Worm (Caenorhabditis elegans): ENCODE measurements around the gene T12C9.7.

Gene T12C9.7

ce11 chrII:4438601-4439000 is 22.1 kb downstream of the T12C9.7 start, which contains the start of gene nhr-16:
Gene nhr-16, plus strand, starts transcription at chrII:4438805.
- TF ChIP-seq fkh-10 (GFP tag; optimal IDR thresholded peaks at IDR 0.05) (no peak), nhr-43 (tag; optimal IDR thresholded peaks at IDR 0.05; ENCODE audit: poor library complexity, severe bottlenecking) (no peak), egl-5 (tag; optimal IDR thresholded peaks at IDR 0.05) (no peak), nhr-76 (tag; optimal IDR thresholded peaks at IDR 0.05) (no peak), elt-2 (tag; optimal IDR thresholded peaks at IDR 0.05) (peak; percentile 33)

DNA sequence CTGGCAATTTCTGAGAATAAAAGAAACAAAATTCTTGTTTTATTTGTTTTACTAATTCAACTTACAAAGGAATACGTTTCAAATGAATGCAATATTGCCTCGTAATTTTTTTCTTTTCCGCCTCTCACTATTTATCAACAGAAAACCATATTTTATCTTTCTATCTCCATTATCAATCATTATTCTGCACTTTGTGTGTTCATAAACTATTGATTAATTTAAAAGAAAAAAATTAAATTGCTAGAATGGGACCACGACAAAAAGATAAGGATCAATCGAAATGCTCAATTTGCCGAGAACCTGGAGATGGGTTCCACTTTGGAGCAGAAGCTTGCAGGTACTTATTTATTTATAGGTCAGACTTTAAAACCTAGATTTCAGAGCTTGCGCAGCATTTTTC is 25.6 kb downstream of the T12C9.7 start, which contains the start of gene nhr-273:
Gene nhr-273, plus strand, starts transcription at position 167 of the 400 bp plus-strand sequence.
- TF ChIP-seq nhr-43 (tag; optimal IDR thresholded peaks at IDR 0.05; ENCODE audit: poor library complexity, severe bottlenecking) (peak; percentile 61), elt-2 (tag; optimal IDR thresholded peaks at IDR 0.05) (peak; percentile 54), daf-12 (tag; optimal IDR thresholded peaks at IDR 0.05) (no peak)

DNA sequence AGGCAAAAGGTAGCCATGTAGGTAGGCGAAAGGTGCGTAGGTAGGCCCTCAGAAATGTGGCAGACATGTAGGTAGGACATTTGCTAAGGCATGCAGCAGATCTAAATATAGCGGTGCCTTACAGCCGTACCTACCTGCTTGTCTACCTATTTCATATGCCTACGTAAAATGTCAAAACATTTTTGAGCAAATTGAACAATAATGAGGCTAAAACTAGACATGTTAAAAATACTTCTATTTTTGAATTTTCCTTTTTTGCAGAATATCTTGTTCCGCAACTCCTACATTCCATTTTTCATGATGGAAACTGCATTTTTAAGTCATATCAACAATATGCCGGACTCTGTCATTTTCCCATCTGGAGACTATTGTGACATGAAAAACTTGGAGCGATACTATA is 26.5 kb downstream of the T12C9.7 start:
- TF ChIP-seq elt-3 (tag; optimal IDR thresholded peaks at IDR 0.05) (no peak), ceh-82 (tag; optimal IDR thresholded peaks at IDR 0.05) (no peak), nhr-43 (tag; optimal IDR thresholded peaks at IDR 0.05; ENCODE audit: poor library complexity, severe bottlenecking) (no peak), pha-4 (tag; optimal IDR thresholded peaks at IDR 0.05) (no peak), nhr-28 (tag; optimal IDR thresholded peaks at IDR 0.05) (no peak), ceh-28 (tag; optimal IDR thresholded peaks at IDR 0.05) (no peak), fos-1 (tag; optimal IDR thresholded peaks at IDR 0.05) (no peak), sea-2 (GFP tag; optimal IDR thresholded peaks at IDR 0.05) (no peak), fkh-2 (tag; optimal IDR thresholded peaks at IDR 0.05) (no peak), mdl-1 (tag; optimal IDR thresholded peaks at IDR 0.05) (no peak), eor-1 (tag; optimal IDR thresholded peaks at IDR 0.05) (no peak), zag-1 (tag; optimal IDR thresholded peaks at IDR 0.05) (no peak), egl-5 (tag; optimal IDR thresholded peaks at IDR 0.05) (no peak), ztf-11 (tag; optimal IDR thresholded peaks at IDR 0.05) (no peak)

- no peak for TF ChIP-seq nhr-12 (tag; optimal IDR thresholded peaks at IDR 0.05)
- no peak for TF ChIP-seq ceh-28 (tag; optimal IDR thresholded peaks at IDR 0.05)
- TF ChIP-seq elt-2 (tag; optimal IDR thresholded peaks at IDR 0.05), result peak; percentile 59
- no peak for TF ChIP-seq zag-1 (tag; optimal IDR thresholded peaks at IDR 0.05)
- TF ChIP-seq pqm-1 (tag; optimal IDR thresholded peaks at IDR 0.05), result peak; percentile 40
These were observed 27.6 kb downstream of the T12C9.7 start, which contains the start of gene nhr-109 for ce11 chrII:4433146-4433545. Gene nhr-109, plus strand, starts transcription at chrII:4433367.

ce11 chrII:4428121-4428520 is 32.6 kb downstream of the T12C9.7 start:
- TF ChIP-seq ceh-16 (tag; optimal IDR thresholded peaks at IDR 0.05) (no peak), daf-12 (tag; optimal IDR thresholded peaks at IDR 0.05) (no peak), hmg-11 (tag; optimal IDR thresholded peaks at IDR 0.05) (no peak), ceh-82 (tag; optimal IDR thresholded peaks at IDR 0.05) (no peak), skn-1 (tag; optimal IDR thresholded peaks at IDR 0.05) (no peak), unc-39 (tag; optimal IDR thresholded peaks at IDR 0.05) (no peak), nhr-28 (tag; optimal IDR thresholded peaks at IDR 0.05) (no peak), jun-1 (tag; optimal IDR thresholded peaks at IDR 0.05) (no peak), R02D3.7 (tag; optimal IDR thresholded peaks at IDR 0.05) (no peak), fos-1 (tag; optimal IDR thresholded peaks at IDR 0.05) (no peak), nhr-77 (tag; optimal IDR thresholded peaks at IDR 0.05) (no peak), sea-2 (GFP tag; optimal IDR thresholded peaks at IDR 0.05) (no peak), mdl-1 (tag; optimal IDR thresholded peaks at IDR 0.05) (no peak), aly-2 (tag; optimal IDR thresholded peaks at IDR 0.05) (no peak)

DNA sequence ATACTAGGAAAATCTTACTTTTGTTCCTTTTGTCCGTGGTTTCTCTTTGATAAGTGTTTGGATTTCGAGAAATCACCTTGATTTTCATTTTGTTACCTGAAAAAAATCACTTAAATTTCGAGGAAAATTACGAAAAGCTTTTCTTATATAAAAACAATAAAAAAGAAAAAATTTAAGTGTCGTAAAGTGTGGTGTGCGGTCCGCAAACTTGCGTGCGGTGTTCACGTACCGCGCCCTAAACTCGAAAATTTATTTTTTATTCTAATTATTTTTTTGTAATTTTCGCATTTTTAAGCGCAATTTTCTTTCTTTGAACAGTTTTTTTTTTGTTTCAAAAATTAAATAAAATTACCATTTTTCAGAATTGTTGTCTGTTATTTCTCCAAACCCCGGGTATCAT is 35.9 kb downstream of the T12C9.7 start, which contains the start of the genes dcaf-13 and toe-1:
Gene dcaf-13, minus strand, starts transcription at position 96 of the 400 bp plus-strand sequence.
Gene toe-1, plus strand, starts transcription at position 361 of the 400 bp plus-strand sequence.
- TF ChIP-seq nhr-11 (tag; optimal IDR thresholded peaks at IDR 0.05), result no peak
- TF ChIP-seq lin-39 (tag; optimal IDR thresholded peaks at IDR 0.05), result no peak
- no peak for TF ChIP-seq fos-1 (tag; optimal IDR thresholded peaks at IDR 0.05)
- no peak for TF ChIP-seq fkh-10 (GFP tag; optimal IDR thresholded peaks at IDR 0.05)
- TF ChIP-seq nhr-43 (tag; optimal IDR thresholded peaks at IDR 0.05; ENCODE audit: poor library complexity, severe bottlenecking), result no peak
- no peak for TF ChIP-seq ceh-82 (tag; optimal IDR thresholded peaks at IDR 0.05)

Data from whole organism, L3 larva.